Fruit fly (Drosophila melanogaster): Measurements from ENCODE around the gene Ptp99A.

DNA sequence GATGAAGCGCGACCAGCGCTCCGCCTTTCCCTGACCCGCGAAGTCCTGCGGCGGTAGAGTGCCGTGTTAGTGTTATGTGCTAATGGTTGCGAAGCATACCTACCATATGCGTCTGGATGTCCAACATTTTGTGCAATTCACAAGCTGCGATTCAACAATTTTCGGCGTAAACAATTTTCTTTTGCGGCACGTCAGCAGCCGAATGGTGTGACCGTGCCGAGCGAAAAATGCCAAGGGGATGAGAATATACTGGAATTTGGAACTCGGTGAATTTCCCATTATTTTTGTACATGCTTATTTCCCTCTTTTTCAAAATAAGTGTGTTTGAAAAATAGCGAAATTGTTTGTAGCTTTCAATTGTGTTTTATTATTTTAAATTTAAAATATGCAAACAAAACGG lies 113.5 kb downstream of the Ptp99A start, which contains the start of gene Spase12:
- TF ChIP-seq CG1620 (GFP tag; optimal IDR thresholded peaks at IDR 0.05) (no peak), Hr96 (GFP tag; optimal IDR thresholded peaks at IDR 0.05) (no peak), pad (GFP tag; optimal IDR thresholded peaks at IDR 0.05) (no peak), CG14711 (tag; optimal IDR thresholded peaks at IDR 0.05) (no peak)
